Worm (Caenorhabditis elegans) whole organism, L3 larva: ENCODE data around the gene twk-11.

ENCODE experiments used
- R02D3.7 ChIP-seq: fragments of 150-350 bp; optimal IDR thresholded peaks from 2 replicates; lab custom pipeline; 2014; ENCODE audit warnings: missing biosample characterization, missing genetic modification characterization
- ama-1 ChIP-seq: fragments of 150-350 bp; optimal IDR thresholded peaks from 2 replicates; lab custom pipeline; 2018
- egl-27 ChIP-seq: sonication (generic microtip); optimal IDR thresholded peaks from 4 replicates; lab custom pipeline; 2017; ENCODE audit warnings: missing biosample characterization, missing genetic modification reagents, missing genetic modification characterization
- egl-5 ChIP-seq: fragments of 150-350 bp; optimal IDR thresholded peaks from 2 replicates; lab custom pipeline; 2017; ENCODE audit warnings: missing biosample characterization, missing genetic modification reagents, missing genetic modification characterization, inconsistent platforms
- elt-3 ChIP-seq, 3 experiments: fragments of 150-350 bp in 1 of 3; sonication (generic microtip) in 2 of 3; optimal IDR thresholded peaks; 2 replicates in 2 of 3; 4 replicates in 1 of 3; lab custom pipeline; 2014 to 2017; ENCODE audit warnings: missing biosample characterization in 3 of 3, missing genetic modification characterization in 3 of 3
- fos-1 ChIP-seq: fragments of 150-350 bp; optimal IDR thresholded peaks from 2 replicates; lab custom pipeline; 2014; ENCODE audit warnings: missing biosample characterization, missing genetic modification characterization
- nhr-25 ChIP-seq: sonication (generic microtip); optimal IDR thresholded peaks from 2 replicates; lab custom pipeline; 2017; ENCODE audit warnings: missing biosample characterization, missing genetic modification characterization
- nhr-28 ChIP-seq: fragments of 150-350 bp; optimal IDR thresholded peaks from 2 replicates; lab custom pipeline; 2014; ENCODE audit warnings: missing biosample characterization, missing genetic modification characterization
- nhr-76 ChIP-seq: fragments of 150-350 bp; sonication (generic microtip); optimal IDR thresholded peaks from 5 replicates; lab custom pipeline; 2014; ENCODE audit warnings: missing biosample characterization, missing genetic modification characterization
- skn-1 ChIP-seq: fragments of 150-350 bp; optimal IDR thresholded peaks from 2 replicates; lab custom pipeline; 2014; ENCODE audit warnings: missing biosample characterization, missing genetic modification characterization
- unc-62 ChIP-seq: fragments of 150-350 bp; sonication (generic microtip); optimal IDR thresholded peaks from 4 replicates; lab custom pipeline; 2014; ENCODE audit warnings: missing biosample characterization, missing genetic modification reagents, missing genetic modification characterization

DNA sequence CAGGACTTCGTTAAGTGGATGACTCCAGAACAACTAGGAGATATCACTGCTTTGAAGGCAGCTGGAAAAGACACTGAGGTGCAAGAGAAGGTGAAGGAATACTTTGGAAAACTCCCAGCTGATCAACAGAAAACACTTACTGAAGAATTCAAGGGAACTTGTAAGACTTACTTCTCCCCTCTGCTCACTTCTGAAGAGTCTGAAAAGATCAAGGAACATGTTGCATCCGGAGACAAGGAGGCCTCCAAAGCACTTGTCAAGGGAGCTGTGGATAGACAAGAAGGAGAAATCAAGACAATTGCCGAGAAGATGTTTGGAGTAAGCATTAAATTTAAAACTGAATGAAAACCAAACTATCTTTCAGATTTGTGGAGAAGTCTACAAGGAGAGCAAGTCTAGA is 43.0 kb upstream of the twk-11 start:
- TF ChIP-seq nhr-76 (no peak), unc-62 (no peak), nhr-28 (tag; lab: Kevin White, UChicago) (no peak), ama-1 (lab: Kevin White, UChicago) (no peak), egl-27 (tag; lab: Kevin White, UChicago) (no peak), nhr-25 (tag; lab: Kevin White, UChicago) (no peak), skn-1 (tag; lab: Kevin White, UChicago) (no peak), R02D3.7 (tag; lab: Kevin White, UChicago) (no peak), egl-5 (no peak), fos-1 (tag; lab: Kevin White, UChicago) (no peak), elt-3 (tag; optimal IDR thresholded peaks at IDR 0.05; lab: Kevin White, UChicago) (no peak)
